Fruit fly (Drosophila melanogaster): ENCODE measurements around the gene Rh2.

Rh2 gene

DNA sequence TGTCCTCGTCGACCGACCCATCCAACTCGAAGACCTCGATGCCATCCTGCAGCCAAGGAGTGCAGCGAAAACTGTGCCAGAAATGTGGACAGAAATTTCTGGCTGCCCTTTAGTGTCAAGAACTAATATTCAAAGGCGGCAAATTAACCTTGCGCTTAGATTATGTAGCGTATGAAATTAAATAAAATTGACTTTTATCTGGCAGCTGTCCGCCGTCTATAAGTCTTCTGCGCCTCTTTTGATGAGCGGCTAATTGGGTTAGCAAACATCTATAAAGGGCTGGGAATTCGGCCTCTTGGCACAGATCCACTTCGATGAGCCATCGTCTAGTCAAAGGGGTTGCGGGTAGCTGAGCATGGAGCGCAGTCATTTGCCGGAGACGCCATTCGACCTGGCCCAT is at the start of gene Rh2:
Gene Rh2 (plus strand): TSS at position 301 of the 400 bp plus-strand sequence.
- no peak for TF ChIP-seq fd85E (GFP tag; optimal IDR thresholded peaks at IDR 0.05)
- no peak for TF ChIP-seq CG6276 (GFP tag; optimal IDR thresholded peaks at IDR 0.05)
- no peak for TF ChIP-seq fd59A (GFP tag; optimal IDR thresholded peaks at IDR 0.05)
- TF ChIP-seq pdm3 (GFP tag; optimal IDR thresholded peaks at IDR 0.05), result no peak
- no peak for TF ChIP-seq CG4318 (GFP tag; optimal IDR thresholded peaks at IDR 0.05)
- no peak for TF ChIP-seq Eip75B (GFP tag; optimal IDR thresholded peaks at IDR 0.05)
- no peak for TF ChIP-seq CG7368 (GFP tag; optimal IDR thresholded peaks at IDR 0.05)
- TF ChIP-seq CG16779 (tag; optimal IDR thresholded peaks at IDR 0.05), result no peak
- TF ChIP-seq CG6792 (GFP tag; optimal IDR thresholded peaks at IDR 0.05), result no peak

DNA sequence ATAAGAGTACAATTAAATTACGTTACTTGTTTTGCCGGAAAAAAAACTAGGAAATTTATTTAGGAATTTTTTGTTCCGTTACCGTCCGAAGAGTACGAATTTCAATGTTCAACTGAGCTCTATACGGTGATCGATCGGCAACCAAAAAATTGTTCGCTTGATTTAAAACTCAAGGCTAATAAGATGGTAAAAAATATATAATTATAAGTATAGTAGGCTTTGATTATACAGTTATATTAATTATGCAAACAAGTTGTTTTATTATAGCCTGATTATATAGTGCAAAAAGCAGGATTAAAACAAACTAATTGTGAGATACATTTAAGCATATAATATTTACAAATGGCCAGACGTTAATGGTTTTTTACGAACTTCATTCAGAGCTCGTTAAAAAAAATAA is 47.5 kb upstream of the Rh2 start, which contains the start of gene CG31226:
Gene CG31226 (minus strand): TSS at position 101 of the 400 bp plus-strand sequence.
- TF ChIP-seq fd59A (GFP tag; optimal IDR thresholded peaks at IDR 0.05) (no peak), fkh (GFP tag; optimal IDR thresholded peaks at IDR 0.05) (no peak), Lpt (GFP tag; optimal IDR thresholded peaks at IDR 0.05) (no peak), fd85E (GFP tag; optimal IDR thresholded peaks at IDR 0.05) (no peak), CG6163 (GFP tag; IDR thresholded peaks at IDR 0.05) (no peak), Ets21C (GFP tag; optimal IDR thresholded peaks at IDR 0.05) (no peak), CG3919 (GFP tag; optimal IDR thresholded peaks at IDR 0.05) (no peak), Eip93F (GFP tag; optimal IDR thresholded peaks at IDR 0.05) (no peak), cyc (GFP tag; optimal IDR thresholded peaks at IDR 0.05) (no peak), CG11902 (GFP tag; optimal IDR thresholded peaks at IDR 0.05) (no peak), Sox102F (GFP tag; optimal IDR thresholded peaks at IDR 0.05) (no peak), CG11294 (GFP tag; IDR thresholded peaks at IDR 0.05) (no peak)

DNA sequence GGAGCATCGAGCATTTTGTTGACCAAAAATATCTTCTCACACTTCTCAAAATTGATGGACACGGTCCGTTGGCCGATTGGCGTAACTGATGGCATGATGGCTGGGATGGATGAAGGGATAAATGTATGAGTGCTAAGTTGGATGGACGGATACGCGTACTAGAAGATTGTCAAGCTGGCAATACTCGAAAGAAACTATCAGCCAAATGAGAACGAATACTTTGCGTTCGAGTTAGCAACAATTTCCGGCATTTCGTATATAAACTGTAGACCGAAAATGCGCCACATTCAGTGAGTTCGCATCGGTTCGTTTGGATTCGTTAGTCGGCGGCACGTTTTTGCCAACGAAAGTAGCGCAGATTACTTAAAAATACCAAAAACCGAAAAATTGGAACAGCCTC is 24.0 kb upstream of the Rh2 start, which contains the start of gene CG14298:
Gene CG14298 (plus strand): TSS at position 301 of the 400 bp plus-strand sequence.
- TF ChIP-seq CG10631 (GFP tag; optimal IDR thresholded peaks at IDR 0.05), result no peak
- no peak for TF ChIP-seq Met (GFP tag; optimal IDR thresholded peaks at IDR 0.05)
- no peak for TF ChIP-seq spab (GFP tag; optimal IDR thresholded peaks at IDR 0.05)
- TF ChIP-seq Smox (GFP tag; optimal IDR thresholded peaks at IDR 0.05), result no peak
- no peak for TF ChIP-seq CG8319 (GFP tag; optimal IDR thresholded peaks at IDR 0.05)
- no peak for TF ChIP-seq vri (GFP tag; optimal IDR thresholded peaks at IDR 0.05)
- TF ChIP-seq CG11294 (GFP tag; IDR thresholded peaks at IDR 0.05), result no peak
- no peak for TF ChIP-seq salr (GFP tag; optimal IDR thresholded peaks at IDR 0.05)
- no peak for TF ChIP-seq ss (GFP tag; optimal IDR thresholded peaks at IDR 0.05)
- TF ChIP-seq eg (GFP tag; IDR thresholded peaks at IDR 0.05), result no peak

DNA sequence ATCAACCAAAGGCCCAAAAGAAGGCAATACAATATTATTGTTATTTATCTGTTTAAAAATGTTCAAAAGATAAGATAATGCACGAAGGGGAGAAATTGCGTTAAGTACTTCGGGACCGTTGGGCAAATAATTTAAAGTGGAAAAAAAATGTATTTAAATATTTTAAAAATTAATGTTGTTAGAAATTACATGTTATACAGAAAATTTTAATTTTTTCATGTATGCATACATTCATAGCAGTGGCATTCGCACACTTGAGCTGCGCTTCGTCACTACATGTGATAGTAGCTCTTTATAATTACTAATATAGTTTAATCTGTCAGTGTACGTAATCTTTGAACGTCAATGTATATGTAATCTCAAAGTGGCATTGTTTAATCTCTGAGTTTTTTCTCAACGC is 4.0 kb upstream of the Rh2 start:
- TF ChIP-seq Met (GFP tag; optimal IDR thresholded peaks at IDR 0.05), result no peak
- no peak for TF ChIP-seq CG11294 (GFP tag; IDR thresholded peaks at IDR 0.05)
- TF ChIP-seq CG10669 (GFP tag; optimal IDR thresholded peaks at IDR 0.05), result no peak
- TF ChIP-seq ss (GFP tag; optimal IDR thresholded peaks at IDR 0.05), result no peak
- TF ChIP-seq svp (GFP tag), result peak; percentile 26

DNA sequence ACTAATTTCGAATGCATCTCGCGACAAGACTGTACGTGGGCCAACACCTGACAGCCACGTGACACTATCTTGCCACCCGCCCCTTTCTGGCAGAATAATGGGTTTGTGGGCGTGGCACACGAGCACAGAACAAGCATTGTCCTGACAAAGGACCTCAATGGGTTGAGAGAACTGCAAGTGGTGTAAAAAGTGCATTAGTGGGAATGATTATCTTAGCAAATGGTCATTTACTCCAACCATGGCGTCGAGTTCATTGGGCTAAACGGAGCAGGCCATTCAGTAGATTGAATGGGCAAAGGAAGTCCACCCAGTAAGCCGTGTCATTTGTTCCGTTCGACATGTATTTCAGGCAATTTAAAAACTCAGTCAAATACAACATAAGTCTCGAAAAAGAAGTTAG is 1.4 kb upstream of the Rh2 start, which contains the start of gene CG14297:
Gene CG14297 (plus strand): TSS at position 301 of the 400 bp plus-strand sequence.
- TF ChIP-seq Sox15 (GFP tag; optimal IDR thresholded peaks at IDR 0.05), result no peak
- TF ChIP-seq Ets96B (tag; optimal IDR thresholded peaks at IDR 0.05), result no peak
- no peak for TF ChIP-seq dac (GFP tag; optimal IDR thresholded peaks at IDR 0.05)
- TF ChIP-seq pdm3 (GFP tag; optimal IDR thresholded peaks at IDR 0.05), result no peak
- TF ChIP-seq CG10669 (GFP tag; optimal IDR thresholded peaks at IDR 0.05), result no peak
- TF ChIP-seq Hr39 (GFP tag; optimal IDR thresholded peaks at IDR 0.05), result no peak
- no peak for TF ChIP-seq CG15336 (GFP tag; IDR thresholded peaks at IDR 0.05)
- TF ChIP-seq CG8632 (GFP tag; optimal IDR thresholded peaks at IDR 0.05), result no peak
- TF ChIP-seq fd85E (GFP tag; optimal IDR thresholded peaks at IDR 0.05), result no peak
- no peak for TF ChIP-seq salr (GFP tag; optimal IDR thresholded peaks at IDR 0.05)
- TF ChIP-seq Hr38 (GFP tag; optimal IDR thresholded peaks at IDR 0.05), result no peak
- no peak for TF ChIP-seq CG3919 (GFP tag; optimal IDR thresholded peaks at IDR 0.05)
- TF ChIP-seq svp (GFP tag), result no peak
- no peak for TF ChIP-seq CG31627 (GFP tag; optimal IDR thresholded peaks at IDR 0.05)
- no peak for TF ChIP-seq topi (GFP tag; optimal IDR thresholded peaks at IDR 0.05)
- TF ChIP-seq lz (GFP tag; optimal IDR thresholded peaks at IDR 0.05), result no peak
- no peak for TF ChIP-seq CG6163 (GFP tag; IDR thresholded peaks at IDR 0.05)
